Worm (Caenorhabditis elegans): ENCODE results near the gene F35G2.3.
A peak's percentile ranks its signal among the peaks of the same experiment; 100 is the strongest.

Gene F35G2.3

DNA sequence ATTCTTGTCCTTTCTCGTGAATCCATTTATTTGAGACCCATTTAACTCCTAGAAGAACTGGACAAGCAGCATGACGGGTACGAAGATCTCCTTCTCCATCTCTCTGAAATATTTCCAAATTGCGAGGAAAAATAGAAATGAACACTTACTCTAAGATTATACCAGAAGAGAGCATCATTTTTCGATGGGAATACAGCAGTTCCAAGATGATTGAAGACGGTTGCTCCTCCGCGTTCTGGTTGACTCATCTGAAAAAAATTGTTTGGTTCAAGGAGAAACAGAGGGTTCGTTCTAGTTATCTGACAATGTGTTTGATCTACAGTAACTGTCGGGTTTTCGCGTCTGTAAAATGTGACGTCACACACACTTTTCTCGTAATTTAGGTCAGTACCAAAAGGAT, 1.9 kb downstream of the F35G2.3 start:
- no peak for TF ChIP-seq hlh-1 (tag; optimal IDR thresholded peaks at IDR 0.05)
- TF ChIP-seq lsy-2 (tag; optimal IDR thresholded peaks at IDR 0.05): no peak
- TF ChIP-seq elt-1 (tag; optimal IDR thresholded peaks at IDR 0.05; ENCODE audit: borderline replicate concordance, insufficient read depth): no peak
- no peak for TF ChIP-seq nhr-76 (tag; optimal IDR thresholded peaks at IDR 0.05)
- TF ChIP-seq ceh-39 (tag; optimal IDR thresholded peaks at IDR 0.05): no peak
- TF ChIP-seq lin-32 (GFP tag; optimal IDR thresholded peaks at IDR 0.05): no peak
- TF ChIP-seq pha-4 (tag; optimal IDR thresholded peaks at IDR 0.05): no peak
- TF ChIP-seq unc-120 (tag; optimal IDR thresholded peaks at IDR 0.05; ENCODE audit: poor library complexity, severe bottlenecking): no peak
- TF ChIP-seq bed-3 (GFP tag; optimal IDR thresholded peaks at IDR 0.05): no peak
- TF ChIP-seq mls-2 (tag; optimal IDR thresholded peaks at IDR 0.05): no peak
- TF ChIP-seq ces-1 (GFP tag; optimal IDR thresholded peaks at IDR 0.05): no peak
- TF ChIP-seq mab-5 (tag; optimal IDR thresholded peaks at IDR 0.05): no peak

DNA sequence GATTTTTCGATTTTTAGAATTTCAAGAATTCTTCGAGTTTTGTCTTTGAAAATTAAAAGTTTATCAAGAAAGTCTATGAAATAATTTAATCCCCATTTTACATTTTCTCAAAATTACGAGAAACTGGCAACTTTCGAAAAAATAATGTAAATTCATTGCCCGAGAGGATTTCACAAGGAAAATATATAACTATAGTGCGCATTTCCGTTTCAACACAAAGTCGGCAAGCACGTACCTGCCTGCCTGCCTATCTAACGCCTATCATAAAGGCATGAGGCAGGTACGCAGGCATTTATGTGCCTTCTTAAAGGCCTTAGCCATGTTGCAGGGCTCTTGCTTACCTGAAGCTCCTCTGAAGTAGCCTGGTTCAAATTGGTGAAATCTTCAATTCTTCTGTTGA, 3.4 kb downstream of the F35G2.3 start:
- TF ChIP-seq unc-120 (tag; optimal IDR thresholded peaks at IDR 0.05; ENCODE audit: poor library complexity, severe bottlenecking) (no peak), ceh-83 (GFP tag; optimal IDR thresholded peaks at IDR 0.05) (no peak), ztf-11 (tag; optimal IDR thresholded peaks at IDR 0.05) (no peak), hlh-1 (tag; optimal IDR thresholded peaks at IDR 0.05) (no peak), pha-4 (tag; optimal IDR thresholded peaks at IDR 0.05) (no peak), elt-1 (tag; optimal IDR thresholded peaks at IDR 0.05; ENCODE audit: borderline replicate concordance, insufficient read depth) (no peak), ceh-39 (tag; optimal IDR thresholded peaks at IDR 0.05) (no peak), bed-3 (GFP tag; optimal IDR thresholded peaks at IDR 0.05) (no peak), snpc-4 (tag; optimal IDR thresholded peaks at IDR 0.05) (no peak), nhr-76 (tag; optimal IDR thresholded peaks at IDR 0.05) (no peak), ces-1 (GFP tag; optimal IDR thresholded peaks at IDR 0.05) (no peak), zip-8 (tag; optimal IDR thresholded peaks at IDR 0.05) (no peak), nhr-12 (tag; optimal IDR thresholded peaks at IDR 0.05) (no peak)

DNA sequence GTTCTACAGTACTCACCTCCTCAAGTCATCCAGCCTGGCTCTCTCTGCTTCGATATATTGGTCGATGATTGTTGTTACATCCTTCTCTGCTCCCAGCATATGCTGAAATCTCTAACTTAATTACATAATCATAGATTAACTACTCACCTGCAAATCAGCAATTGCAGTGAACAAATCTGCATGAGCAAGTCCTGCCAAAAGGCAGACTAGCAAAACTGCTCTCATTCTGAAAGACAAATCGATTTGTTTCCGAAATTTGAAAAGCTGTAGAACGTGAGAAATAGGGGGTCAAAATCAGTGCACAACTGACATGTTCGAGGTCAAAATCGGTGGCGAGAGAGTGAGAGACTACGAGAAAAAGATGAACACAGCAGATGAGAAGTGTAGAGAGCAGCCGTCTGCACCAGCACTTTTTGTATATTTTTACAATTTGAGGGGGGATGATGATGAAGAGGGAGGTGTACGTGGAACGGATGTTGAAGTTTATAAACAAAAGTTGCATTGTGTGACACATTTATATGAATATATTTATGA, 6.4 kb downstream of the F35G2.3 start, which contains the start of gene phy-2:
Gene phy-2 (minus strand): TSS at position 226 of the 534 bp plus-strand sequence.
- TF ChIP-seq tbx-8 (GFP tag; optimal IDR thresholded peaks at IDR 0.05) (no peak), hlh-1 (tag; optimal IDR thresholded peaks at IDR 0.05) (peak; percentile 87), elt-1 (tag; optimal IDR thresholded peaks at IDR 0.05; ENCODE audit: borderline replicate concordance, insufficient read depth) (no peak), nhr-76 (tag; optimal IDR thresholded peaks at IDR 0.05) (no peak)

DNA sequence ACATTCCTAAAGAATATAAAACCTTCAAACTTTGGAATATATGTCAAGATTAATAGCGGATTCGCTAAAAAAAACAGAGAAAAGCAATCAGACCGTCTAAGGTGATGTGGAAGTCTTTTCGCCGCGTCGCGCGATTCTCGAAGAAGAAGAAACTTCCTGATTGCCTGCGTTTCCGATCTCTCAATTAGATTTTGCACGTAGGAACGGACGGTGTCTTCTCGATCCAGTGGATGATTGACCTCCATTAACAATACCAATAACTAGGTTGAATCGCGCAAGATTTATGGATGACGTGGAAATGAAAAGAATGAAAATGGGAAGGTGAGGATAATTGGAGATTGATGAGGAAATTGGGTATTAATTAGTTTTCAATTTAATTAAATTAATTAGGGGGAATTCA, 7.7 kb downstream of the F35G2.3 start:
- TF ChIP-seq ztf-11 (tag; optimal IDR thresholded peaks at IDR 0.05) (no peak), ceh-43 (GFP tag; optimal IDR thresholded peaks at IDR 0.05) (peak; percentile 40), sptf-1 (tag; optimal IDR thresholded peaks at IDR 0.05) (no peak), lin-13 (tag; optimal IDR thresholded peaks at IDR 0.05) (no peak), tbx-8 (GFP tag; optimal IDR thresholded peaks at IDR 0.05) (no peak), unc-62 (GFP tag; optimal IDR thresholded peaks at IDR 0.05) (peak; percentile 21), ceh-83 (GFP tag; optimal IDR thresholded peaks at IDR 0.05) (no peak)

DNA sequence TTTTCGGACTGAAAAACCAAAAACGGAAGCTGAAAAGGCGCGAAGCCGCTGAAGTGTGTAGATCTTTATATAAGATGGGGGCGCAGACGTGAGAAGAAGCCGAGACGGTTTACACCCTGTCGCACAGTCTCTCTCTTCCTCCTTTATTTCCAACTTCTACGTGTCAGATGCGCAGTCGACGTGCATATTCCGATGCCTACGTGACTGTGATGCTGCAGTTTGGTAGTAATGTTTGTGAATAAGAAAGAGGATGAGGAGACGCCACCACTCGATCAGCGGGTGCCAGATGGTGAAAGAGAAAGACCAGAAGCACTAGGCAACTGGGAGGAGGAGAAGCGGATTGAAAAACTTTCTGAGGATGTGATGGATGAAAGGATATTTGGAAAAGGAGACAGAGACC, 8.8 kb downstream of the F35G2.3 start:
- TF ChIP-seq hlh-1 (tag; optimal IDR thresholded peaks at IDR 0.05): peak; percentile 24
- no peak for TF ChIP-seq ceh-43 (GFP tag; optimal IDR thresholded peaks at IDR 0.05)

DNA sequence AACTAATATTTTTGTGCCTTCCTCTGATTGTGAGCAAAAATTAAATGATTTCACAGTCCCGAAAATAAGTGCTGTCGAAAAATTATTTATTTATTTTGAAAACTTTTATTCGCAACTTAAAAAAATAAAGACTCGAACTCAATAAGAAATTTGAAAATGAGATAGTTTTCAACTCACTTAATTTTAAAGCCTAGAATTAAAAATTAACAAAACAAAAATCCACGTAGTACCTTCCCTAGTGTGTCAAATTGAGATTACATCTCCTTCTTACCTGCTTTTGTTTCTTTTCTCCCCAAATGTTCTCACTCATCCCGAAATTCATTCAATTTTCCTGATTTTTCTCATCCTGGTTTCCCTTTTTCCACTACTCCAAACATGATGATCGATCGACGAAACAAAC, 9.9 kb downstream of the F35G2.3 start, which contains the start of gene F35G2.5:
Gene F35G2.5 (plus strand): TSS at position 301 of the 400 bp plus-strand sequence.
- TF ChIP-seq nhr-237 (tag; optimal IDR thresholded peaks at IDR 0.05) (no peak), mls-2 (tag; optimal IDR thresholded peaks at IDR 0.05) (no peak)

DNA sequence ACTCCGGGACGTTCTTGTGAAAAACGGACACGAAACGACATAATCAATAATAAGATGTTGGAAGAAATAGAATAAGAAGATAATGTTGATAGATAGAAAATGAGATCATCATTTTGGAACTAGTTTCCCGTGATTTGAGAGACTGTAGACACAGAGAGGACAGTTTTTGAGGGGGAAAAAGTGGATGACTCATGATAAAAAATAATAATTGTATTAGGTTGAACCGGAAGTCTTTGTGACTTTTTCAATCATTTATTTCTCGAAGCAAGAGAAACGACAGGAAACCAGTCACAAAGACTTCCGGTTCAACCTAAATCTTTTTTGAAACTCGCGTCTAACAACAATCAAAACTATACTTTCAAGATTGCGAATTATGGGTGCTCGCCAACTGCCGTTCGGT, 17.6 kb downstream of the F35G2.3 start, which contains the start of gene mlt-3:
Gene mlt-3 (minus strand): TSS at position 101 of the 400 bp plus-strand sequence.
- TF ChIP-seq flh-1 (GFP tag; optimal IDR thresholded peaks at IDR 0.05) (no peak), blmp-1 (tag; optimal IDR thresholded peaks at IDR 0.05) (no peak), M03D4.4 (tag; optimal IDR thresholded peaks at IDR 0.05) (no peak), nhr-12 (tag; optimal IDR thresholded peaks at IDR 0.05) (no peak), hlh-1 (tag; optimal IDR thresholded peaks at IDR 0.05) (no peak), pha-4 (tag; optimal IDR thresholded peaks at IDR 0.05) (no peak), nhr-28 (tag; optimal IDR thresholded peaks at IDR 0.05) (no peak), drap-1 (GFP tag; optimal IDR thresholded peaks at IDR 0.05) (no peak)

Measured in whole organism, mixed stage, embryonic.